Worm (Caenorhabditis elegans) whole organism, mixed stage, embryonic: ENCODE results near the gene spp-5.

Source experiments
- elt-3 ChIP-seq: fragments of 150-350 bp; optimal IDR thresholded peaks from 2 replicates; lab custom pipeline; 2014; ENCODE audit warnings: missing biosample characterization, missing genetic modification characterization
- lin-32 ChIP-seq: fragments of 200-800 bp; sonication (Bioruptor generic); optimal IDR thresholded peaks from 2 replicates; lab custom pipeline; 2018; ENCODE audit warnings: mild to moderate bottlenecking, missing genetic modification characterization, missing compliant biosample characterization
- mab-5 ChIP-seq: fragments of 150-350 bp; optimal IDR thresholded peaks from 2 replicates; lab custom pipeline; 2014; ENCODE audit warnings: missing biosample characterization, missing genetic modification characterization
- mep-1 ChIP-seq: fragments of 150-350 bp; optimal IDR thresholded peaks from 2 replicates; lab custom pipeline; 2017; ENCODE audit warnings: missing biosample characterization, missing genetic modification reagents, missing genetic modification characterization, inconsistent platforms
- nhr-237 ChIP-seq: fragments of 150-350 bp; optimal IDR thresholded peaks from 2 replicates; lab custom pipeline; 2014; ENCODE audit warnings: missing biosample characterization, missing genetic modification characterization
- snpc-4 ChIP-seq: fragments of 150-350 bp; optimal IDR thresholded peaks from 2 replicates; lab custom pipeline; 2014; ENCODE audit warnings: missing biosample characterization, missing genetic modification characterization

- no peak for TF ChIP-seq mab-5 (tag; lab: Kevin White, UChicago)
- no peak for TF ChIP-seq lin-32
- no peak for TF ChIP-seq snpc-4 (tag; lab: Kevin White, UChicago)
- TF ChIP-seq mep-1 (tag; lab: Kevin White, UChicago) = no peak
- no peak for TF ChIP-seq elt-3 (tag; lab: Kevin White, UChicago)
- no peak for TF ChIP-seq nhr-237
These were observed 30.6 kb downstream of the spp-5 start for ce11 chrX:7289565-7289964.
